Fruit fly (Drosophila melanogaster) whole organism: ENCODE measurements around the gene CG10841.

Experiments
- CG8478 ChIP-seq: fragments of >200 bp; optimal IDR thresholded peaks from 2 replicates; lab custom pipeline; 2018; ENCODE audit warnings: inconsistent platforms
- Dll ChIP-seq: fragments of >200 bp; optimal IDR thresholded peaks from 2 replicates; lab custom pipeline; 2017
- EcR ChIP-seq, 2 experiments: fragments of >200 bp; optimal IDR thresholded peaks; 2 replicates each; lab custom pipeline; 2017; ENCODE audit warnings: missing biosample characterization in 2 of 2, missing genetic modification characterization in 2 of 2, missing genetic modification reagents in 2 of 2
- pan ChIP-seq: fragments of >200 bp; optimal IDR thresholded peaks from 2 replicates; lab custom pipeline; 2017
- psq ChIP-seq: fragments of >200 bp; optimal IDR thresholded peaks from 2 replicates; lab custom pipeline; 2017
- usp ChIP-seq: fragments of >200 bp; optimal IDR thresholded peaks from 2 replicates; lab custom pipeline; 2017; ENCODE audit warnings: missing biosample characterization, missing genetic modification characterization, mixed read lengths

The CG10841 gene

DNA sequence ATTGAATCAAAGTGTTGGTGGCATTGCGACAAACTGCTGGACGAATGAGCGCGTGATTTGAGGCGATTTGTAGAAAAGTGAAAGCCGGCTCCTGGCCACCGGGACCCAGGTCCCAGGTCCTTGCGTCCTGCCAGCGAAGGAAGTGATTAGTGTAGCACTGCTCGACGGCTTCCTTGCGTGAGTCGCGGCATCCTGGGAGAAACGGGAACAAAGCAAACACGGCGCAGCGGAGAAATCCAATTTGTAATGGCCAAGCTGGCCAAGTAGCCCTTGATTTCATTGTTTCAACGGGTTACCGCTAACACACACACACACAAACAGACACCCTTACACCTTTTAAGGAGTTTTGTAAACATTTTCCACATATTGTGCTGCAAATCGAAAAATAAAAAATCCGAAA, at the start of gene CG10841:
Gene CG10841 (plus strand): TSS at position 301 of the 400 bp plus-strand sequence.
- TF ChIP-seq psq (lab: Kevin White, UChicago): no peak
- TF ChIP-seq Dll (lab: Kevin White, UChicago): no peak
- TF ChIP-seq EcR (GFP tag; optimal IDR thresholded peaks at IDR 0.05; lab: Kevin White, UChicago): no peak
- TF ChIP-seq pan (lab: Kevin White, UChicago): no peak
- TF ChIP-seq usp: no peak
- no peak for TF ChIP-seq CG8478

DNA sequence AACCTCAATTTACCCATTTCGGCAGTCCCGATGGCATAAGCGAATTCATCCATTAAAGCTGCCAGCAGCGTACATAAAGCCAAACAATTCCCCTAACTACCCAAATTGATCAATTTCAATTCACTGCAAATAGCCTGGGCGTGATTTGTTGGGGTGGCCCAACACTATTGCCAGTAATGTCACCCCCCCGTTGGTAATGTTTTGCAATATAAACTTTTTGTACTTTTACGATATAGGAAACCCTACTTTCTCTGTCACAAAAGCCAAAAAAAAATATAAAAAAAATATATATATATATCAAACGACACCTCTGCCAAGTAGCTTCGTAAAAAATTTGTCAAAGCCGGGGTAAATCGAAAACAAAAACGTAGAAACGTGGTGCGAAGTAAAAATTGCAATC, 44.0 kb upstream of the CG10841 start, which contains the start of gene CG14370:
Gene CG14370 (plus strand): TSS at position 301 of the 400 bp plus-strand sequence.
- TF ChIP-seq psq (lab: Kevin White, UChicago): no peak
- TF ChIP-seq CG8478: no peak
- TF ChIP-seq Dll (lab: Kevin White, UChicago): no peak
- no peak for TF ChIP-seq usp
- TF ChIP-seq pan (lab: Kevin White, UChicago): no peak
- no peak for TF ChIP-seq EcR (GFP tag; optimal IDR thresholded peaks at IDR 0.05; lab: Kevin White, UChicago)

- no peak for TF ChIP-seq EcR (GFP tag; optimal IDR thresholded peaks at IDR 0.05; lab: Kevin White, UChicago)
- no peak for TF ChIP-seq usp
- no peak for TF ChIP-seq Dll (lab: Kevin White, UChicago)
Measured at dm6 chr3R:13592557-13592956, 39.2 kb upstream of the CG10841 start, which contains the start of gene CG14369. CG14369 (minus strand) TSS chr3R:13592657.

dm6 chr3R:13596409-13596808, 35.3 kb upstream of the CG10841 start:
- no peak for TF ChIP-seq psq (lab: Kevin White, UChicago)
- TF ChIP-seq pan (lab: Kevin White, UChicago): no peak
- no peak for TF ChIP-seq usp
- TF ChIP-seq Dll (lab: Kevin White, UChicago): no peak
- TF ChIP-seq CG8478: no peak
- TF ChIP-seq EcR (GFP tag; optimal IDR thresholded peaks at IDR 0.05; lab: Kevin White, UChicago): no peak

DNA sequence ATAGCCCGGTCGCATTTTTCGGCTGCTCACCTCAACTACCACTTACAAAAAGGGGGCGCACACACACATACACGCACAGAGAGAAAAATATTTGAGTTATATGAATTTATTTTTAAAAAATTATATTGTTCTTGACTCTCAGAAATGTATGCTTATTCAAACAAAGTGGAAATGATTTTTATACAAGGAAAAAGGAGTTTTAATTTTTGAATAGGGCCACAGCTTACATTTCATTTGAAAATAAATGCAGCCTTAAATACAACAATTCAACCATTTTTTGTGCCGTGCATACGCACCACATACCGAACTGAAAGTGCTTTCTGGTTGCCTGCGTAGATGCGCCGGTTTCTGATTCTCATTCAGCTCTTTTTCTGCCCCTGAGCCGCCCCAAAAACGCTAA, 31.2 kb upstream of the CG10841 start:
- TF ChIP-seq usp (no peak), psq (lab: Kevin White, UChicago) (no peak), EcR (GFP tag; optimal IDR thresholded peaks at IDR 0.05; lab: Kevin White, UChicago) (no peak), pan (lab: Kevin White, UChicago) (no peak), Dll (lab: Kevin White, UChicago) (no peak), CG8478 (no peak)

DNA sequence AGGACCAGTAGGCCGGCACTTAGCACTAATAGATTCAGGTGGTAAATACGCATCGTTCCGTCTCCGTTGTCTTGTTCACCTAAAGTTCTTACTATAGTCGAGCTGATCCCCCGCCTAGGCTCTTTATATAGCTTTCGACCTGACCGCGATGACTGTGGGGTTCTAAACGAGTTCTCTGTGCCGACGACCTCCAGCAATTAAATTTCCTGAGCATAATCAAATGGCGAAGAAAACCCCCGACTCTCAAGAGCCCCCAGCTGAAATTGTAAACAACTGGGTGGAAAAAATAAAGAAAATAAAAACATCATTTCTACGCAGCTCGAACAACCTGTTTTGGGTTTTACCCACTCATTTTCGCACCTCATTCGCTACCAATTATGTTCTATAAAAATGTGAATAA, 22.6 kb upstream of the CG10841 start, which contains the start of gene CG9759:
Gene CG9759 (minus strand): TSS at position 101 of the 400 bp plus-strand sequence.
- TF ChIP-seq pan (lab: Kevin White, UChicago) (no peak), usp (no peak), EcR (GFP tag; optimal IDR thresholded peaks at IDR 0.05; lab: Kevin White, UChicago) (no peak), psq (lab: Kevin White, UChicago) (no peak), CG8478 (no peak), Dll (lab: Kevin White, UChicago) (no peak)

DNA sequence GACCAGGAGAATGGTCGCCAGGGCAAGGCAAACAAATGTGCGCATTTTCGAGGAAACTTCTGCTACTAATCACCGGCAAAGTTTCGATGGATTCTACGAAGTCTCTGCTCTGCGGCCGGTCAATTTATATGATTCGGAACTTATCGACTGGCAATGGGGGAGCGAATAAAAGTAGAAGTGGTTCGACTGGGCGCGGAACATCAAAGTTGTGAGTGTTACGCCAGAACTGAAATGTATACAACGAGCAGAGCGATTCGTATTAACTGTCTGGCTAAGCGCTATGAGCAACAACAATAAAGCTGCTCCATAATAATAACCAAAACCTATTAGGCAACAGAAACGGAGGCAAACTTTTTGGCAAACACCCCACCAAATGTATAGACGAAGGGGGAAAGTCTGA, 19.4 kb upstream of the CG10841 start, which contains the start of gene CG9757:
Gene CG9757 (minus strand): TSS at position 101 of the 400 bp plus-strand sequence.
- TF ChIP-seq usp (no peak), Dll (lab: Kevin White, UChicago) (no peak), psq (lab: Kevin White, UChicago) (no peak), CG8478 (no peak), EcR (GFP tag; optimal IDR thresholded peaks at IDR 0.05; lab: Kevin White, UChicago) (no peak), pan (lab: Kevin White, UChicago) (no peak)

DNA sequence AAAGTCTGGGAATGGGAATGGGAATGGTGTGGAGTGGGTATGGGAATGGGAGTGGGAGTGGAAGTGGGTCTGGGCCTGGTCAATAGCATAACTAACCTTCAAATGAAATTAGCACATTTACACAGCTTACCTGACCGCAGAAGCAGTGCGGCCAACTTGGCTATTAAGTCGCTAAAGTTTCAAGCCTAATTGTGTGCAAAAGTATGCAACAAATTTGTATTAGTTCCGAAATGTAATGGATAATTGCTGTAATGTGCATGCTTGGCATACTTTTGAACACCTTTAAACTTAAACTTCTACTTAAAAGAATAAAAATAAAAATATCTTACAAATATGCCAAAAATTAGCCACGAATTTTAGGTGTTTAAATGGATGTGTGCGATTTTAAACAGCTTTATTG, 16.7 kb upstream of the CG10841 start:
- no peak for TF ChIP-seq CG8478

dm6 chr3R:13615617-13616016, 16.1 kb upstream of the CG10841 start, which contains the start of gene CG9269:
CG9269 (plus strand) TSS chr3R:13615917.
- TF ChIP-seq CG8478 (no peak), psq (lab: Kevin White, UChicago) (no peak)

DNA sequence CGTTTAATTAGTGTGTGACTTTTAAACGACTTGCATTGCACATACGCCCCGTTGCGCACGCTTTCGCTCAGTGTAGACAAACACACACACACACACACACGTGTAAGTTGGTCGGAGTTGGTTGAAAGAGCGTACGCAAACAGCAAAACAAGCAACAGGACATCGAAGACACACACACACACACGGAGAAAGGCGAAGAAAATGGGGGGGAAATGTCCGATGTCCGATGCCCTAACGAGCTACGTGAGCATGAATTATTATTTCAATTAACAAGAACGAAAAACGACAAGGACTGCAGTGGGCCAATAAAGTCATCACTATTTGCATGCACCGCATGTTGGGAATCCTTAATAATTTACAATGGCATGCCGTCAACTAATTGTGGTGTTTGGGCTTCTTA, 14.5 kb upstream of the CG10841 start:
- TF ChIP-seq pan (lab: Kevin White, UChicago) (no peak), CG8478 (no peak), Dll (lab: Kevin White, UChicago) (no peak), EcR (GFP tag; optimal IDR thresholded peaks at IDR 0.05; lab: Kevin White, UChicago) (no peak), psq (lab: Kevin White, UChicago) (no peak), usp (no peak)

DNA sequence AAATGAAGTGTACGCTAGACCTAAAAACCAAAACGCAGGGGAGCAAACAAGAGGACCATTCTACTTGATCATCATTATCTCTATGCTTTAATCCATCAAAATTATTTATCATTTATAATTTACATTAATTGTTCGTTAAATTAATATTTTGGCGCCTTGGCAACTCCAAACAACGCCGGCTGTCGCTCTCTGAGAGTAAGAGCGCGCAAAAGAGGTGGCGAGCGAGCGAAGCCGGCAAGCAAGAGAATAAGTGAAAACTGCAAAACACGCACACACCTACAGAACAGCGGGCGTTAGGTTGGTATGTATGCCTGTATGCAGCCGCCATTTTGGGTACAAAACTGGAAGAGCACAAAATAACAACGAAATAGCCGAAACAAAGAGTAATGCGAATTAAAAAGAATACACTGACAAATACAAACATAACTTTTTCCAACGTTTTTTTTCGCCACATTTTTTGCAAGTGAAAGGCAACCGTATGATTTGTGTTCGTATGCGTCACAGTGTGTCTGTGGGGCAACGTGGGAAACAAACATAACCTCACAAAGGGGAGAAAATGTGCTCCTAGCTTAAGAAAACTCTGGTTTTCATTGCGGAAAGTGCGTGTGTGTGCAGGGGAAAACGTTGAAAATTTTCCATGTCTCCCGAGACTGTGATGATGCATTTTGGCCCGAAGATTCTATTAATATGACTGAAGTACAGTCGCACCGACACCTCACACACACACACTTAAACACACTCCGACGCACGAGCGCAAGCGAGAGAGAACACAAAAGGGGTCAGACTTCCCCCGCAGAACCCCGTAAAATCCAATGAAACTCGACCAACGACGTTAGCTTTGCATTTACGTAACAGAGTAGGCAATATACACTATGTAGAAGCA, 13.3 kb downstream of the CG10841 start:
- TF ChIP-seq usp (no peak), Dll (lab: Kevin White, UChicago) (no peak), pan (lab: Kevin White, UChicago) (no peak), CG8478 (no peak), EcR (GFP tag; optimal IDR thresholded peaks at IDR 0.05; lab: Kevin White, UChicago) (no peak), psq (lab: Kevin White, UChicago) (no peak)

DNA sequence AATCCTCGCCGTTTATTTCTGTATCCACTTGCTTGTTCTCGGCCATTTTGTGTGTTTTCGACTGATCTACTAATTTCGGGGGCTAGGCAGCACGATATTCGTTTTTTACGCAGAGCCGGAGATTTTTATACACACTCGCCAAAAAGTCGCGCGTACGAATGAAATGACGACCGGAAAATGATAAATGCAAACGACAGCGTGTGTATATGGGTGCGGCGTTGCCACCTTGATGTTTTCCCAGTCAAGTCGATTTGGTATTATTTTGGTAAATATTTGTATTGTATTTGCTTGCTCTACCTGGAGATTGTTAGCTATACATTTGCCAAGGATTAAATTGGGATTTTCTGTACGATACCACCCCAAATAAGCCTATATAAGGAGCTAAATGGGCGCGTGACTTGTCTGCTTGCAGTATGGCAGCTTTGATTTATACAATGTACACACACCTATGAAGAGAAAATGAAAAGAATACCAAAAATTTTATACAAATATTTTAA, 14.2 kb downstream of the CG10841 start, which contains the start of gene sqd:
Gene sqd (minus strand): TSS at position 431 of the 497 bp plus-strand sequence.
- TF ChIP-seq usp (no peak), Dll (lab: Kevin White, UChicago) (no peak), EcR (GFP tag; optimal IDR thresholded peaks at IDR 0.05; lab: Kevin White, UChicago) (no peak), psq (lab: Kevin White, UChicago) (no peak), CG8478 (no peak), pan (lab: Kevin White, UChicago) (no peak)
